Fruit fly (Drosophila melanogaster): ENCODE data around the gene Dd.

Gene Dd

dm6 chrX:21345036-21345500, 21.3 kb upstream of the Dd start, which contains the start of gene dod (continued):
- TF ChIP-seq CG32006 (GFP tag; optimal IDR thresholded peaks at IDR 0.05) (peak; percentile 60), CG8632 (GFP tag; optimal IDR thresholded peaks at IDR 0.05) (peak; percentile 35), CG8319 (GFP tag; optimal IDR thresholded peaks at IDR 0.05) (no peak), pdm3 (GFP tag; optimal IDR thresholded peaks at IDR 0.05) (no peak), salr (GFP tag; optimal IDR thresholded peaks at IDR 0.05) (no peak), topi (GFP tag; optimal IDR thresholded peaks at IDR 0.05) (peak; percentile 51), Hr4 (GFP tag; optimal IDR thresholded peaks at IDR 0.05) (peak; percentile 54), Sox14 (GFP tag; optimal IDR thresholded peaks at IDR 0.05) (peak; percentile 66), Hr39 (GFP tag; optimal IDR thresholded peaks at IDR 0.05) (peak; percentile 53)

- TF ChIP-seq OdsH (GFP tag; optimal IDR thresholded peaks at IDR 0.05) (peak; percentile 91), Sox15 (GFP tag; optimal IDR thresholded peaks at IDR 0.05) (peak; percentile 86), CG7368 (GFP tag; optimal IDR thresholded peaks at IDR 0.05) (peak; percentile 87), CG15336 (GFP tag; IDR thresholded peaks at IDR 0.05) (peak; percentile 87), Sox102F (GFP tag; optimal IDR thresholded peaks at IDR 0.05) (peak; percentile 86), CG1621 (tag; optimal IDR thresholded peaks at IDR 0.05) (peak; percentile 88), CG10669 (GFP tag; optimal IDR thresholded peaks at IDR 0.05) (peak; percentile 84), ss (GFP tag; optimal IDR thresholded peaks at IDR 0.05) (peak; percentile 97), topi (GFP tag; optimal IDR thresholded peaks at IDR 0.05) (peak; percentile 85), Ets21C (GFP tag; optimal IDR thresholded peaks at IDR 0.05) (peak; percentile 84), Hr39 (GFP tag; optimal IDR thresholded peaks at IDR 0.05) (peak; percentile 93), fd59A (GFP tag; optimal IDR thresholded peaks at IDR 0.05) (peak; percentile 74), Sox14 (GFP tag; optimal IDR thresholded peaks at IDR 0.05) (peak; percentile 92), CG8319 (GFP tag; optimal IDR thresholded peaks at IDR 0.05) (peak; percentile 62), CG9139 (GFP tag; optimal IDR thresholded peaks at IDR 0.05) (peak; percentile 93), achi (GFP tag; optimal IDR thresholded peaks at IDR 0.05) (peak; percentile 85), CG31627 (GFP tag; optimal IDR thresholded peaks at IDR 0.05) (peak; percentile 91), CG11294 (GFP tag; IDR thresholded peaks at IDR 0.05) (peak; percentile 89), Eip75B (GFP tag; optimal IDR thresholded peaks at IDR 0.05) (peak; percentile 79), CG34406 (GFP tag; optimal IDR thresholded peaks at IDR 0.05) (peak; percentile 70), Gug (GFP tag; IDR thresholded peaks at IDR 0.05) (peak; percentile 92), salr (GFP tag; optimal IDR thresholded peaks at IDR 0.05) (peak; percentile 75 to 88), esn (GFP tag; optimal IDR thresholded peaks at IDR 0.05) (peak; percentile 88), lz (GFP tag; optimal IDR thresholded peaks at IDR 0.05) (peak; percentile 89), CG4318 (GFP tag; optimal IDR thresholded peaks at IDR 0.05) (peak; percentile 82), acj6 (GFP tag; optimal IDR thresholded peaks at IDR 0.05) (peak; percentile 85), CG6163 (GFP tag; IDR thresholded peaks at IDR 0.05) (peak; percentile 95), CG11762 (GFP tag; optimal IDR thresholded peaks at IDR 0.05; ENCODE audit: insufficient read depth) (peak; percentile 80), cyc (GFP tag; optimal IDR thresholded peaks at IDR 0.05) (peak; percentile 91), eg (GFP tag; IDR thresholded peaks at IDR 0.05) (peak; percentile 96), vri (GFP tag; optimal IDR thresholded peaks at IDR 0.05) (peak; percentile 56), CG32006 (GFP tag; optimal IDR thresholded peaks at IDR 0.05) (peak; percentile 92), CG16779 (tag; optimal IDR thresholded peaks at IDR 0.05) (peak; percentile 95), CG6854 (GFP tag; optimal IDR thresholded peaks at IDR 0.05) (peak; percentile 86), spab (GFP tag; optimal IDR thresholded peaks at IDR 0.05) (peak; percentile 88), Met (GFP tag; optimal IDR thresholded peaks at IDR 0.05) (peak; percentile 89), Eip93F (GFP tag; optimal IDR thresholded peaks at IDR 0.05) (no peak), CG8632 (GFP tag; optimal IDR thresholded peaks at IDR 0.05) (peak; percentile 78), CG11902 (GFP tag; optimal IDR thresholded peaks at IDR 0.05) (peak; percentile 83), pdm3 (GFP tag; optimal IDR thresholded peaks at IDR 0.05) (peak; percentile 92), net (GFP tag; optimal IDR thresholded peaks at IDR 0.05) (peak; percentile 84), CG3919 (GFP tag; optimal IDR thresholded peaks at IDR 0.05) (peak; percentile 90), svp (GFP tag) (peak; percentile 92), CG6808 (GFP tag; optimal IDR thresholded peaks at IDR 0.05) (peak; percentile 95), dac (GFP tag; optimal IDR thresholded peaks at IDR 0.05) (peak; percentile 85), CG6276 (GFP tag; optimal IDR thresholded peaks at IDR 0.05) (peak; percentile 94), Hr4 (GFP tag; optimal IDR thresholded peaks at IDR 0.05) (peak; percentile 90), Eip78C (GFP tag) (peak; percentile 94)
These were observed 15.7 kb upstream of the Dd start, which contains the start of the genes tty and fliI for dm6 chrX:21339476-21339931. tty (minus strand) TSS chrX:21339676. fliI (plus strand) TSS chrX:21339741.
